Fruit fly (Drosophila melanogaster) whole organism, pupa: ENCODE results near the gene ScpX.
A peak's percentile ranks its signal among the peaks of the same experiment; 100 is the strongest.

Experiments
- CG10348 ChIP-seq: fragments of 200-800 bp; sonication (Bioruptor generic); IDR thresholded peaks from 2 replicates; pipeline ENCODE4 v1.3.6; 2022; ENCODE audit warnings: missing biosample characterization, missing genetic modification characterization
- CG12605 ChIP-seq: fragments of 200-800 bp; sonication (Bioruptor generic); IDR thresholded peaks from 2 replicates; pipeline ENCODE4 v1.3.6; 2022; ENCODE audit warnings: missing biosample characterization, missing genetic modification characterization
- CG13204 ChIP-seq: fragments of 200-800 bp; sonication (Bioruptor generic); optimal IDR thresholded peaks from 2 replicates; lab custom pipeline; 2018; ENCODE audit warnings: missing biosample characterization, mild to moderate bottlenecking, missing genetic modification characterization, moderate library complexity
- CG14655 ChIP-seq: fragments of 200-800 bp; sonication (Bioruptor generic); optimal IDR thresholded peaks from 3 replicates; lab custom pipeline; 2017; ENCODE audit warnings: mild to moderate bottlenecking, missing biosample characterization, missing genetic modification reagents, missing genetic modification characterization
- CG15710 ChIP-seq: fragments of 200-800 bp; sonication (Bioruptor generic); optimal IDR thresholded peaks from 2 replicates; lab custom pipeline; 2018; ENCODE audit warnings: missing biosample characterization, mild to moderate bottlenecking, missing genetic modification characterization, moderate library complexity
- CG17806 ChIP-seq: fragments of 200-800 bp; sonication (Bioruptor generic); optimal IDR thresholded peaks from 2 replicates; lab custom pipeline; 2018; ENCODE audit warnings: missing biosample characterization, mild to moderate bottlenecking, missing genetic modification characterization, moderate library complexity
- CG32121 ChIP-seq: fragments of 200-800 bp; sonication (Bioruptor generic); IDR thresholded peaks from 2 replicates; pipeline ENCODE4 v1.3.6; 2022; ENCODE audit warnings: missing biosample characterization, missing genetic modification characterization
- CG34367 ChIP-seq: fragments of 200-800 bp; sonication (Bioruptor generic); optimal IDR thresholded peaks from 2 replicates; lab custom pipeline; 2018; ENCODE audit warnings: missing biosample characterization, mild to moderate bottlenecking, missing genetic modification characterization
- CG4496 ChIP-seq: fragments of 200-800 bp; sonication (Bioruptor generic); IDR thresholded peaks from 3 replicates; pipeline ENCODE4 v1.3.6; 2022; ENCODE audit warnings: missing biosample characterization, missing genetic modification characterization
- CG8159 ChIP-seq: fragments of 200-800 bp; sonication (Bioruptor generic); optimal IDR thresholded peaks from 3 replicates; lab custom pipeline; 2018; ENCODE audit warnings: missing biosample characterization, mild to moderate bottlenecking, missing genetic modification characterization, moderate library complexity
- CG8301 ChIP-seq: fragments of 200-800 bp; sonication (Bioruptor generic); optimal IDR thresholded peaks from 2 replicates; lab custom pipeline; 2018; ENCODE audit warnings: missing biosample characterization, mild to moderate bottlenecking, missing genetic modification characterization
- CG9948 ChIP-seq: fragments of 200-800 bp; sonication (Bioruptor generic); optimal IDR thresholded peaks from 2 replicates; lab custom pipeline; 2018; ENCODE audit warnings: missing biosample characterization, mild to moderate bottlenecking, missing genetic modification characterization, moderate library complexity
- D1 ChIP-seq: fragments of 200-800 bp; sonication (Bioruptor generic); optimal IDR thresholded peaks from 2 replicates; lab custom pipeline; 2018; ENCODE audit warnings: missing biosample characterization, mild to moderate bottlenecking, missing genetic modification characterization, moderate library complexity
- EcR ChIP-seq: fragments of 200-800 bp; sonication (Bioruptor generic); optimal IDR thresholded peaks from 3 replicates; lab custom pipeline; 2019; ENCODE audit warnings: missing biosample characterization, missing genetic modification characterization, mild to moderate bottlenecking, moderate library complexity, missing genetic modification reagents
- Ets98B ChIP-seq: fragments of 200-800 bp; sonication (Bioruptor generic); IDR thresholded peaks from 2 replicates; pipeline ENCODE4 v1.3.6; 2022; ENCODE audit warnings: missing biosample characterization, missing genetic modification characterization
- Pif1A ChIP-seq: fragments of 200-800 bp; sonication (Bioruptor generic); optimal IDR thresholded peaks from 3 replicates; lab custom pipeline; 2016; ENCODE audit warnings: missing biosample characterization, missing genetic modification characterization
- Pif1B ChIP-seq: fragments of 200-800 bp; sonication (Bioruptor generic); optimal IDR thresholded peaks from 3 replicates; lab custom pipeline; 2016; ENCODE audit warnings: missing biosample characterization, missing genetic modification characterization
- Snoo ChIP-seq: fragments of 200-800 bp; sonication (Bioruptor generic); optimal IDR thresholded peaks from 3 replicates; lab custom pipeline; 2017; ENCODE audit warnings: missing biosample characterization, mild to moderate bottlenecking, missing genetic modification characterization, inconsistent platforms
- fd96Ca ChIP-seq: fragments of 200-800 bp; sonication (Bioruptor generic); IDR thresholded peaks from 3 replicates; pipeline ENCODE4 v1.3.6; 2022; ENCODE audit warnings: missing biosample characterization, missing genetic modification characterization
- gl ChIP-seq: fragments of 200-800 bp; sonication (Bioruptor generic); optimal IDR thresholded peaks from 2 replicates; lab custom pipeline; 2018; ENCODE audit warnings: missing biosample characterization, mild to moderate bottlenecking, missing genetic modification characterization
- rn ChIP-seq: fragments of 200-800 bp; sonication (Bioruptor generic); IDR thresholded peaks from 2 replicates; pipeline ENCODE4 v1.3.6; 2022; ENCODE audit warnings: missing biosample characterization, missing genetic modification characterization

ScpX gene

dm6 chr2L:18810960-18811642, 19.9 kb upstream of the ScpX start, which contains the start of the genes CG10570 and CG42502:
Gene CG10570 (minus strand): TSS chr2L:18811252.
Gene CG42502 (minus strand): TSS chr2L:18811252.
- TF ChIP-seq D1 (tag; lab: Kevin White, UChicago) (no peak), CG8159 (tag; lab: Kevin White, UChicago) (peak; percentile 64), CG4496 (peak; percentile 52; the same call in 2 of the 3 replicates), Pif1A (no peak), CG14655 (peak; percentile 3), CG10348 (GFP tag; lab: Robert Waterston, UW) (no peak), CG15710 (tag; lab: Kevin White, UChicago) (peak; percentile 62), CG13204 (peak; percentile 60), Pif1B (GFP tag; lab: Kevin White, UChicago) (peak; percentile 2), EcR (GFP tag; lab: Kevin White, UChicago) (no peak), CG17806 (tag; lab: Kevin White, UChicago) (peak; percentile 8), gl (no peak)

dm6 chr2L:18812348-18812747, 18.7 kb upstream of the ScpX start, which contains the start of the genes CG17325 and CG42305:
Gene CG17325 (plus strand): TSS chr2L:18812648.
Gene CG42305 (plus strand): TSS chr2L:18812648.
- TF ChIP-seq CG17806 (tag; lab: Kevin White, UChicago) = no peak
- no peak for TF ChIP-seq Pif1A
- TF ChIP-seq D1 (tag; lab: Kevin White, UChicago) = no peak

- no peak for TF ChIP-seq gl
- no peak for TF ChIP-seq CG15710 (tag; lab: Kevin White, UChicago)
- TF ChIP-seq CG9948 (tag; lab: Kevin White, UChicago) = no peak
- TF ChIP-seq CG8301 (tag; lab: Kevin White, UChicago) = no peak
- no peak for TF ChIP-seq Snoo (tag; lab: Kevin White, UChicago)
- TF ChIP-seq CG14655 = no peak
- TF ChIP-seq CG12605 = no peak
- no peak for TF ChIP-seq Pif1B (GFP tag; lab: Kevin White, UChicago)
- TF ChIP-seq Ets98B = no peak
- TF ChIP-seq EcR (GFP tag; lab: Kevin White, UChicago) = no peak
- no peak for TF ChIP-seq CG8159 (tag; lab: Kevin White, UChicago)
- TF ChIP-seq CG34367 (tag; lab: Kevin White, UChicago) = no peak
Measured at dm6 chr2L:18812755-18813154, 18.3 kb upstream of the ScpX start.

- no peak for TF ChIP-seq D1 (tag; lab: Kevin White, UChicago)
- TF ChIP-seq CG9948 (tag; lab: Kevin White, UChicago) = no peak
- no peak for TF ChIP-seq CG17806 (tag; lab: Kevin White, UChicago)
- no peak for TF ChIP-seq CG10348 (GFP tag; lab: Robert Waterston, UW)
- no peak for TF ChIP-seq CG15710 (tag; lab: Kevin White, UChicago)
- no peak for TF ChIP-seq gl
- TF ChIP-seq CG12605 = no peak
- TF ChIP-seq CG32121 (GFP tag; lab: Robert Waterston, UW) = no peak
- TF ChIP-seq Ets98B = no peak
- TF ChIP-seq CG14655 = no peak
- TF ChIP-seq rn (GFP tag; lab: Robert Waterston, UW) = no peak
- no peak for TF ChIP-seq EcR (GFP tag; lab: Kevin White, UChicago)
- no peak for TF ChIP-seq CG34367 (tag; lab: Kevin White, UChicago)
- no peak for TF ChIP-seq fd96Ca (GFP tag; lab: Robert Waterston, UW)
- TF ChIP-seq Pif1B (GFP tag; lab: Kevin White, UChicago) = no peak
- TF ChIP-seq CG13204 = no peak
- no peak for TF ChIP-seq CG4496
Measured at dm6 chr2L:18815194-18815593, 15.8 kb upstream of the ScpX start.

- no peak for TF ChIP-seq rn (GFP tag; lab: Robert Waterston, UW)
- no peak for TF ChIP-seq CG17806 (tag; lab: Kevin White, UChicago)
- TF ChIP-seq CG15710 (tag; lab: Kevin White, UChicago) = no peak
- no peak for TF ChIP-seq CG14655
- TF ChIP-seq fd96Ca (GFP tag; lab: Robert Waterston, UW) = no peak
- no peak for TF ChIP-seq Snoo (tag; lab: Kevin White, UChicago)
- TF ChIP-seq CG10348 (GFP tag; lab: Robert Waterston, UW) = no peak
- no peak for TF ChIP-seq CG8159 (tag; lab: Kevin White, UChicago)
- no peak for TF ChIP-seq CG9948 (tag; lab: Kevin White, UChicago)
- TF ChIP-seq CG4496 = no peak
- TF ChIP-seq CG32121 (GFP tag; lab: Robert Waterston, UW) = no peak
- TF ChIP-seq Ets98B = no peak
- TF ChIP-seq D1 (tag; lab: Kevin White, UChicago) = no peak
- TF ChIP-seq CG12605 = no peak
- no peak for TF ChIP-seq Pif1A
- no peak for TF ChIP-seq CG13204
- no peak for TF ChIP-seq CG34367 (tag; lab: Kevin White, UChicago)
Measured at dm6 chr2L:18818397-18818796, 12.6 kb upstream of the ScpX start.

- TF ChIP-seq CG13204 (no peak), Ets98B (no peak), CG15710 (tag; lab: Kevin White, UChicago) (no peak), CG10348 (GFP tag; lab: Robert Waterston, UW) (no peak), D1 (tag; lab: Kevin White, UChicago) (no peak), Snoo (tag; lab: Kevin White, UChicago) (no peak)
- TF ChIP-seq, all 21 proteins: peak for 0
Measured at dm6 chr2L:18819044-18819443, 12.0 kb upstream of the ScpX start, which contains the start of gene Ugt36F1. Gene Ugt36F1 (plus strand): TSS chr2L:18819344.
